Worm (Caenorhabditis elegans): ENCODE measurements around the gene clec-55.

clec-55 gene

ce11 chrV:14508556-14508955, 29.5 kb downstream of the clec-55 start:
- TF ChIP-seq unc-62 (GFP tag; optimal IDR thresholded peaks at IDR 0.05) (no peak), nhr-76 (tag; optimal IDR thresholded peaks at IDR 0.05) (no peak), nhr-12 (tag; optimal IDR thresholded peaks at IDR 0.05) (no peak), lin-13 (tag; optimal IDR thresholded peaks at IDR 0.05) (no peak), tbx-8 (GFP tag; optimal IDR thresholded peaks at IDR 0.05) (no peak), mep-1 (tag; optimal IDR thresholded peaks at IDR 0.05) (no peak), snpc-4 (tag; optimal IDR thresholded peaks at IDR 0.05) (no peak), elt-1 (tag; optimal IDR thresholded peaks at IDR 0.05; ENCODE audit: borderline replicate concordance, insufficient read depth) (no peak), drap-1 (GFP tag; optimal IDR thresholded peaks at IDR 0.05) (no peak), ceh-43 (GFP tag; optimal IDR thresholded peaks at IDR 0.05) (no peak), zip-8 (tag; optimal IDR thresholded peaks at IDR 0.05) (no peak), blmp-1 (tag; optimal IDR thresholded peaks at IDR 0.05) (no peak)

DNA sequence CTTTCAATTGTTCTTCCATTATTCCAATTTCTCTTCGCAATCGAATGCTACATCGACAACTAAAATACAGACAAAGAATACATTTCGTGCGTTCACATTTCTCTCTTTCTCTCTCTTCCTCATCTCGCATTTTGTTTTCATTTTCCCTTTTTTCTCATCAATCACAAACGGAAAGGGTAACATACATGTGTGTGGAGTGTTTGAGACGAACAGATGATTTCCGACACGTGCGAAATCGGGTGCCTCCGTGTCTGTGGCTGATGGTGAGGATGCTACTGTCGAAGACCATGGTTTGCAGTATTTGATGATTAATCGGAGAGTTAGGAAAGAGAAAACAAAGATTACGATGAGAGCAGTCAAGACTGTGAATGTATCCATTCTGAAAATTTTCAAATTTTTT, 31.7 kb downstream of the clec-55 start, which contains the start of gene R02D5.9:
Gene R02D5.9 (minus strand): TSS at position 378 of the 400 bp plus-strand sequence.
- no peak for TF ChIP-seq ztf-11 (tag; optimal IDR thresholded peaks at IDR 0.05)
- no peak for TF ChIP-seq ces-1 (GFP tag; optimal IDR thresholded peaks at IDR 0.05)
- no peak for TF ChIP-seq lin-13 (tag; optimal IDR thresholded peaks at IDR 0.05)
- no peak for TF ChIP-seq nhr-28 (tag; optimal IDR thresholded peaks at IDR 0.05)
- no peak for TF ChIP-seq mab-5 (tag; optimal IDR thresholded peaks at IDR 0.05)
- TF ChIP-seq elt-3 (tag; optimal IDR thresholded peaks at IDR 0.05) = no peak

DNA sequence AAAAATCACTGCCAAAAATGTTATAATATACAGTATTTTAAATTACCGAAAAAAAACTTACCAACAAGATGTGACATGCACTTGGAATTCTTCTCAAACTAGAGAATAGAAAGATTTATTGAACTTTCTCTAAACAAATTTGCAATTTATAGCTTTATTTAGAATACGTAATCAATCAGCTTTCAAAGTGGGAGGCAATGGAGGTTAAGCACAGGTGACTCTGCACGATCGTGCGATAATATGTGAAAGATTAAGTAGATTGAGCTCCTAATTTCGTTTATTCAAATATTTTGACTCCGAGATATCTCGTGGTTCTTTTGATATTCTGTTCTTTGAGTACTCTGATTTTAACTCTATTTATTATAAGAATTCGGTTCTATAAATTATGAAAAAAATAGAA, 38.9 kb downstream of the clec-55 start, which contains the start of gene R02D5.6:
Gene R02D5.6 (minus strand): TSS at position 101 of the 400 bp plus-strand sequence.
- TF ChIP-seq unc-62 (GFP tag; optimal IDR thresholded peaks at IDR 0.05) (no peak), blmp-1 (tag; optimal IDR thresholded peaks at IDR 0.05) (no peak), snpc-4 (tag; optimal IDR thresholded peaks at IDR 0.05) (no peak), ceh-83 (GFP tag; optimal IDR thresholded peaks at IDR 0.05) (no peak), ztf-11 (tag; optimal IDR thresholded peaks at IDR 0.05) (no peak), elt-3 (tag; optimal IDR thresholded peaks at IDR 0.05) (no peak), cnd-1 (tag; optimal IDR thresholded peaks at IDR 0.05) (no peak), ces-1 (GFP tag; optimal IDR thresholded peaks at IDR 0.05) (no peak), nhr-12 (tag; optimal IDR thresholded peaks at IDR 0.05) (no peak), mep-1 (tag; optimal IDR thresholded peaks at IDR 0.05) (no peak), mls-2 (tag; optimal IDR thresholded peaks at IDR 0.05) (no peak)

DNA sequence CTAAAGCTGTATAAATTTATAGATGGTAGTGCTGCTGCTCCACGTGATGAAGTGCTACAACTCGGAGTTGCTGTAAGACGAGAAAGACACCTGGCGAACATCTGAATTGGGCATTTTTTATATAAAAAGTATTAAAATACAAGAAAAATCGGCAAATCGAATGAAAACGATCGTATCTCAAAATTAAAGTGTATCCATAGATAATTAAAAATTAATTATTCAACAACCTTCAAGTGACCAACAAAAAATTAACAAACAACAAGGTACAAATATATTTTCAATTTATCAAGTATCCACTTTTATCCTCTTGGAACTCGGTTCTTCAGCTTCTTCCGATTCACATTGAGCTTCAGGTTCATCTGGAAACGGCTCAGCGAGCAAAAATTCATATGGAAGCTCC, 40.2 kb downstream of the clec-55 start, which contains the start of gene R02D5.8:
Gene R02D5.8 (minus strand): TSS at position 101 of the 400 bp plus-strand sequence.
- TF ChIP-seq ceh-83 (GFP tag; optimal IDR thresholded peaks at IDR 0.05) (no peak), drap-1 (GFP tag; optimal IDR thresholded peaks at IDR 0.05) (no peak), unc-62 (GFP tag; optimal IDR thresholded peaks at IDR 0.05) (no peak), mls-2 (tag; optimal IDR thresholded peaks at IDR 0.05) (no peak), elt-1 (tag; optimal IDR thresholded peaks at IDR 0.05; ENCODE audit: borderline replicate concordance, insufficient read depth) (no peak), cnd-1 (tag; optimal IDR thresholded peaks at IDR 0.05) (no peak), blmp-1 (tag; optimal IDR thresholded peaks at IDR 0.05) (no peak), flh-1 (GFP tag; optimal IDR thresholded peaks at IDR 0.05) (no peak), mab-5 (tag; optimal IDR thresholded peaks at IDR 0.05) (no peak), unc-39 (tag; optimal IDR thresholded peaks at IDR 0.05) (no peak), nhr-237 (tag; optimal IDR thresholded peaks at IDR 0.05) (no peak), nhr-76 (tag; optimal IDR thresholded peaks at IDR 0.05) (no peak), snpc-4 (tag; optimal IDR thresholded peaks at IDR 0.05) (no peak), M03D4.4 (tag; optimal IDR thresholded peaks at IDR 0.05) (no peak)

DNA sequence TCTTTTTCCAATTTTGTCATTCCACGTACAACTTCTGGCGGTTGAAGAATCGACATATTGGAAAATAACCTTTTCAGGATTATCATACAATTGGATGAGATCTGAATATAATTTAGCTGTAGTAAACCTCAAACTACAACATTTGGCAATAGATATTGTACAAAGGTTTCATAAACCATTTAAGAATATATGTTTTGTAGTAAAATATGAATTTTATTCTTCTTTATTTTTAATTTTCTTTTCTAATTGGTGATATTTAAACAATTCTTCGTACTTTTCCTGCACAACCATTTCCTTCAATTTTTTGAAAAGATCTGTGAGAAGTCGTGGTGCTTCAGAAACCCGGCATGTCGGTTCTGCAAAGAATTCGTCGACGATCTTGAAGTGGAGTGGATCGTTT, 41.9 kb downstream of the clec-55 start, which contains the start of gene C53A5.17:
Gene C53A5.17 (minus strand): TSS at position 101 of the 400 bp plus-strand sequence.
- TF ChIP-seq nhr-2 (tag; optimal IDR thresholded peaks at IDR 0.05) (no peak), zip-8 (tag; optimal IDR thresholded peaks at IDR 0.05) (no peak), sem-2 (GFP tag; optimal IDR thresholded peaks at IDR 0.05) (no peak), pha-4 (tag; optimal IDR thresholded peaks at IDR 0.05) (no peak), lsy-2 (tag; optimal IDR thresholded peaks at IDR 0.05) (no peak), nhr-237 (tag; optimal IDR thresholded peaks at IDR 0.05) (no peak), nhr-76 (tag; optimal IDR thresholded peaks at IDR 0.05) (no peak), M03D4.4 (tag; optimal IDR thresholded peaks at IDR 0.05) (no peak), mab-5 (tag; optimal IDR thresholded peaks at IDR 0.05) (no peak), ham-2 (GFP tag; optimal IDR thresholded peaks at IDR 0.05) (no peak), bed-3 (GFP tag; optimal IDR thresholded peaks at IDR 0.05) (no peak), nhr-28 (tag; optimal IDR thresholded peaks at IDR 0.05) (no peak), mls-2 (tag; optimal IDR thresholded peaks at IDR 0.05) (no peak), ces-1 (GFP tag; optimal IDR thresholded peaks at IDR 0.05) (no peak), blmp-1 (tag; optimal IDR thresholded peaks at IDR 0.05) (no peak), ztf-11 (tag; optimal IDR thresholded peaks at IDR 0.05) (no peak), sptf-1 (tag; optimal IDR thresholded peaks at IDR 0.05) (no peak), snpc-4 (tag; optimal IDR thresholded peaks at IDR 0.05) (no peak), cnd-1 (tag; optimal IDR thresholded peaks at IDR 0.05) (no peak)
